Worm (Caenorhabditis elegans) whole organism, L2 larva: Measurements from ENCODE around the gene emc-3.

Experiments
- aly-2 ChIP-seq: fragments of 150-350 bp; optimal IDR thresholded peaks from 2 replicates; lab custom pipeline; 2014; ENCODE audit warnings: missing biosample characterization, missing genetic modification characterization
- crh-2 ChIP-seq: sonication (generic microtip); optimal IDR thresholded peaks from 2 replicates; lab custom pipeline; 2017; ENCODE audit warnings: missing biosample characterization, missing genetic modification characterization
- mab-5 ChIP-seq: fragments of 150-350 bp; optimal IDR thresholded peaks from 2 replicates; lab custom pipeline; 2014; ENCODE audit warnings: missing biosample characterization, missing genetic modification characterization
- nhr-237 ChIP-seq: fragments of 150-350 bp; optimal IDR thresholded peaks from 2 replicates; lab custom pipeline; 2014; ENCODE audit warnings: missing biosample characterization, missing genetic modification characterization
- unc-62 ChIP-seq: fragments of 150-350 bp; optimal IDR thresholded peaks from 2 replicates; lab custom pipeline; 2014; ENCODE audit warnings: missing biosample characterization, missing genetic modification reagents, missing genetic modification characterization
- ztf-11 ChIP-seq: sonication (generic microtip); optimal IDR thresholded peaks from 2 replicates; lab custom pipeline; 2017; ENCODE audit warnings: missing biosample characterization, missing genetic modification characterization

DNA sequence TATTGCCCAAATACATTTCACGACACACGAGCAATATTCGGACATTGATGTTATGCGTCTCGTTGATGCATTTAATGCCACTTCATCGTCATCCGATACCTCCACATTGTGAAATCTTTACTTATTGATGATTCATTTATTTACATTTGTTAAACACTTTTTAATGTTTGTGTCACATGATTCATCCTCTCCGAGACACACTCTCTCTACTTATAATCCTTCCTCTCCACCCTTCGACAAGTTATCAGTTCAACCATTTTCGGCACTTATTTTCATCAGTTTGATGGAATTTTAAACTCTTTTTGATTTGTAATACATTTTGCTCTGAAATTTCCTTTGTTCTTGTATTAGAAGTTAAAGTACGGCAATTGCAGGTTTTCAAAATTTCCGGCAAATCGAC, 35.6 kb downstream of the emc-3 start:
- TF ChIP-seq aly-2 (tag; lab: Kevin White, UChicago) (no peak), ztf-11 (tag; lab: Kevin White, UChicago) (no peak), nhr-237 (no peak), unc-62 (no peak), crh-2 (tag; lab: Kevin White, UChicago) (no peak), mab-5 (tag; lab: Kevin White, UChicago) (no peak)
